Worm (Caenorhabditis elegans) whole organism, midembryonic: ENCODE measurements around the gene acy-3.

Source experiments
- T22C8.4 ChIP-seq: fragments of 200-800 bp; sonication (Bioruptor generic); IDR thresholded peaks from 2 replicates; pipeline ENCODE4 v1.3.6; 2022; ENCODE audit warnings: missing genetic modification characterization, missing compliant biosample characterization
- cog-1 ChIP-seq: sonication (generic microtip); optimal IDR thresholded peaks from 2 replicates; lab custom pipeline; 2016; ENCODE audit warnings: missing genetic modification characterization, missing compliant biosample characterization
- flt-1 ChIP-seq: fragments of 200-800 bp; sonication (Bioruptor generic); IDR thresholded peaks from 2 replicates; pipeline ENCODE4 v1.3.6; 2022; ENCODE audit warnings: missing genetic modification characterization, missing compliant biosample characterization
- klf-2 ChIP-seq: fragments of 200-800 bp; sonication (Bioruptor generic); conservative IDR thresholded peaks from 2 replicates; pipeline ENCODE4 v1.3.6; 2022; ENCODE audit warnings: missing genetic modification reagents, missing genetic modification characterization, missing compliant biosample characterization
- med-1 ChIP-seq: sonication (generic microtip); optimal IDR thresholded peaks from 2 replicates; lab custom pipeline; 2017; ENCODE audit warnings: missing genetic modification characterization, mild to moderate bottlenecking, missing compliant biosample characterization, antibody characterized with exemption, missing genetic modification reagents; ENCODE audit not compliant: insufficient read depth
- ref-1 ChIP-seq: fragments of 200-800 bp; sonication (Bioruptor generic); conservative IDR thresholded peaks from 2 replicates; pipeline ENCODE4 v1.3.6; 2022; ENCODE audit warnings: missing genetic modification reagents, missing genetic modification characterization, missing compliant biosample characterization
- tab-1 ChIP-seq: fragments of 200-800 bp; sonication (Bioruptor generic); IDR thresholded peaks from 2 replicates; pipeline ENCODE4 v1.3.6; 2022; ENCODE audit warnings: missing genetic modification characterization, missing compliant biosample characterization
- ztf-23 ChIP-seq: fragments of 200-800 bp; sonication (Bioruptor generic); IDR thresholded peaks from 2 replicates; pipeline ENCODE4 v1.3.6; 2022; ENCODE audit warnings: missing genetic modification reagents, missing genetic modification characterization, missing compliant biosample characterization
- ztf-29 ChIP-seq: fragments of 200-800 bp; sonication (Bioruptor generic); IDR thresholded peaks from 2 replicates; pipeline ENCODE4 v1.3.6; 2022; ENCODE audit warnings: missing genetic modification reagents, missing genetic modification characterization, missing compliant biosample characterization

acy-3 gene

DNA sequence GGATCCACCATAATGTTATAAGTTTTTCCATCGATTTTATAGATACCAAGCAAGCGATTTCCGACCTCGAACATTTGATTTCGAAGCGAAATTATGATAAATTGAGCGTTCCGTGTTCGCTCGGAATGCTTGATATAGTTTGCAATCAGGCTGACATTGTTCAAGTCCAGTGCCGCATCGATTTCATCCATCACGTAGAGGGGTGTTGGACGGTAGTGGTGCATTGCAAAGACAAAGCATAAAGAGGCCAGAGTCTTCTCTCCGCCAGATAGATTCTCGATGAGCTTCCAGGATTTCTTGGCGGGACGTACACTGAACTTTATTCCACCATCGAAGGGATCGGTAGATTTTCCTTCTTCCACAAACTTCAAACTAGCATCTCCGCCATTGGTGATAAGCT lies 28.1 kb upstream of the acy-3 start:
- no peak for TF ChIP-seq klf-2 (GFP tag; lab: Robert Waterston, UW)
- no peak for TF ChIP-seq ztf-23 (GFP tag; lab: Robert Waterston, UW)
- no peak for TF ChIP-seq med-1 (GFP tag; lab: Kevin White, UChicago)
- no peak for TF ChIP-seq cog-1 (tag; lab: Kevin White, UChicago)
- no peak for TF ChIP-seq flt-1 (GFP tag; lab: Robert Waterston, UW)
- TF ChIP-seq ref-1, result no peak
- TF ChIP-seq ztf-29 (GFP tag; lab: Robert Waterston, UW), result no peak
- no peak for TF ChIP-seq T22C8.4
- TF ChIP-seq tab-1 (GFP tag; lab: Robert Waterston, UW), result no peak

- TF ChIP-seq cog-1 (tag; lab: Kevin White, UChicago) (no peak), med-1 (GFP tag; lab: Kevin White, UChicago) (no peak), flt-1 (GFP tag; lab: Robert Waterston, UW) (no peak), tab-1 (GFP tag; lab: Robert Waterston, UW) (no peak), ref-1 (no peak), ztf-23 (GFP tag; lab: Robert Waterston, UW) (no peak), klf-2 (GFP tag; lab: Robert Waterston, UW) (no peak), ztf-29 (GFP tag; lab: Robert Waterston, UW) (no peak), T22C8.4 (no peak)
Measured at ce11 chrIII:3812369-3812993, 26.2 kb upstream of the acy-3 start.

DNA sequence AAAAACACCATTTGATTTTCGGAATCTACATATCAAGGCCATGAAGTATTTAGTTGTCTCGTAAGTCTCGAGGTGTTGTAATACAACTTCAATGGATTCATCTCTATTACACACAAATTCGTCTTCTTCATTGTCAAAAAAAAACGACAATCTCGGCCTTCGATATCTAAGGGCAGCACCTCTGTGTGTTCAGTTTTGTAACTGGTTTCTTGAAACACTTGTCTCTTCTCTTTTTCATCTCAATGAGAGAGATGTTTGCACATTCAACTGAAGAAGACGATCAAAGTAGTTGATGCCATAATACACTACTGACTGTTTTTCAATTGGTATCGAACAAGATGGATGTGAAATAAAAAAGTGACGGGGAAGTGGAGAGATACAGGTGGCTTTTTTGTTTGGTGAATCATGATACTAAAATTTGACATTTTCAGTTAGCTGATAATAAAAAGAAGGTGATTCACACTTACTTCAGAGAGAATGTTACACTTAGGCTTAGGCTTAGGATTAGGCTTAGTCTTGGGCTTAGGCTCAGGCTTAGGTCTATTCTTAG lies 25.2 kb upstream of the acy-3 start:
- no peak for TF ChIP-seq klf-2 (GFP tag; lab: Robert Waterston, UW)

ce11 chrIII:3809008-3809407 lies 22.7 kb upstream of the acy-3 start, which contains the start of gene toh-1:
toh-1 (minus strand) TSS chrIII:3809030.
- no peak for TF ChIP-seq tab-1 (GFP tag; lab: Robert Waterston, UW)
- no peak for TF ChIP-seq T22C8.4
- no peak for TF ChIP-seq ztf-29 (GFP tag; lab: Robert Waterston, UW)
- no peak for TF ChIP-seq cog-1 (tag; lab: Kevin White, UChicago)
- TF ChIP-seq klf-2 (GFP tag; lab: Robert Waterston, UW), result no peak
- no peak for TF ChIP-seq ztf-23 (GFP tag; lab: Robert Waterston, UW)
- TF ChIP-seq flt-1 (GFP tag; lab: Robert Waterston, UW), result no peak
- TF ChIP-seq med-1 (GFP tag; lab: Kevin White, UChicago), result no peak
- TF ChIP-seq ref-1, result no peak

ce11 chrIII:3807590-3807989 lies 21.3 kb upstream of the acy-3 start:
- TF ChIP-seq cog-1 (tag; lab: Kevin White, UChicago) (no peak), ref-1 (no peak), ztf-29 (GFP tag; lab: Robert Waterston, UW) (no peak), klf-2 (GFP tag; lab: Robert Waterston, UW) (no peak), ztf-23 (GFP tag; lab: Robert Waterston, UW) (no peak), flt-1 (GFP tag; lab: Robert Waterston, UW) (no peak), T22C8.4 (no peak), tab-1 (GFP tag; lab: Robert Waterston, UW) (no peak), med-1 (GFP tag; lab: Kevin White, UChicago) (no peak)

ce11 chrIII:3806883-3807282 lies 20.6 kb upstream of the acy-3 start:
- no peak for TF ChIP-seq klf-2 (GFP tag; lab: Robert Waterston, UW)

ce11 chrIII:3804422-3804821 lies 18.1 kb upstream of the acy-3 start, which contains the start of gene xbx-5:
xbx-5 (minus strand) TSS chrIII:3804477.
- TF ChIP-seq T22C8.4, result no peak

ce11 chrIII:3803113-3803512 lies 16.8 kb upstream of the acy-3 start:
- TF ChIP-seq tab-1 (GFP tag; lab: Robert Waterston, UW) (no peak), klf-2 (GFP tag; lab: Robert Waterston, UW) (no peak), cog-1 (tag; lab: Kevin White, UChicago) (no peak), med-1 (GFP tag; lab: Kevin White, UChicago) (no peak), ref-1 (no peak), ztf-29 (GFP tag; lab: Robert Waterston, UW) (no peak)

ce11 chrIII:3801379-3801894 lies 15.2 kb upstream of the acy-3 start:
- TF ChIP-seq ztf-23 (GFP tag; lab: Robert Waterston, UW), result no peak
- TF ChIP-seq ref-1, result no peak
- peak; percentile 97 for TF ChIP-seq cog-1 (tag; lab: Kevin White, UChicago)
- peak; percentile 80; the same call in 1 of the 2 replicates for TF ChIP-seq ztf-29 (GFP tag; lab: Robert Waterston, UW)
- TF ChIP-seq med-1 (GFP tag; lab: Kevin White, UChicago), result no peak
- TF ChIP-seq flt-1 (GFP tag; lab: Robert Waterston, UW), result peak; percentile 55; the same call in 1 of the 2 replicates
- peak; percentile 89 for TF ChIP-seq T22C8.4
- no peak for TF ChIP-seq tab-1 (GFP tag; lab: Robert Waterston, UW)
- no peak for TF ChIP-seq klf-2 (GFP tag; lab: Robert Waterston, UW)

DNA sequence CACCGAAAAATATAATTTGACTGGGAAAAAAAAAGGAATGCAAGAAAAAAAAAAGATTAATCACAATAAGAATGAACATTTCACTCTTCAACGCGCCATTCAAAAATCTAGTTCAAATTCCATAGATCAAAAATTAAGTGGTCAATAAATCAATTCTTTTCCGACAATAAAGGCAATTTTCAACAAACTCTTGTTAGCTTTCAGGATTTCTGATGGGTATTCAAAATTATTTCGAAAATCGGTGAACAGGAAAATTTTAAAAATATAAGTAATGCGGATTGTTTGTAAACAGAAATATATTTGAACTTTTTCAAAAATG lies 14.6 kb upstream of the acy-3 start:
- TF ChIP-seq T22C8.4 (no peak), flt-1 (GFP tag; lab: Robert Waterston, UW) (no peak), med-1 (GFP tag; lab: Kevin White, UChicago) (no peak), klf-2 (GFP tag; lab: Robert Waterston, UW) (no peak), cog-1 (tag; lab: Kevin White, UChicago) (no peak), ztf-23 (GFP tag; lab: Robert Waterston, UW) (no peak), ztf-29 (GFP tag; lab: Robert Waterston, UW) (no peak), ref-1 (no peak), tab-1 (GFP tag; lab: Robert Waterston, UW) (no peak)
